Worm (Caenorhabditis elegans): ENCODE measurements around the gene aipl-1.

aipl-1 gene

ce11 chrV:15085335-15085800 lies 51.2 kb downstream of the aipl-1 start, which contains the start of the genes ahsa-1 and C01G10.7 (continued):
- TF ChIP-seq nhr-71 (tag; optimal IDR thresholded peaks at IDR 0.05), result peak; percentile 96
- TF ChIP-seq nhr-77 (tag; optimal IDR thresholded peaks at IDR 0.05), result peak; percentile 80
- TF ChIP-seq grh-1 (GFP tag; IDR thresholded peaks at IDR 0.05), result peak; percentile 74
- peak; percentile 36 for TF ChIP-seq aha-1 (tag; optimal IDR thresholded peaks at IDR 0.05)
- TF ChIP-seq ceh-88 (GFP tag; IDR thresholded peaks at IDR 0.05), result peak; percentile 53; the same call in 1 of the 2 replicates
- TF ChIP-seq C04F5.9 (tag; optimal IDR thresholded peaks at IDR 0.05), result peak; percentile 88
- peak; percentile 38 for TF ChIP-seq aly-2 (tag; optimal IDR thresholded peaks at IDR 0.05)
- TF ChIP-seq zag-1 (tag; optimal IDR thresholded peaks at IDR 0.05), result peak; percentile 54
- no peak for TF ChIP-seq pag-3 (tag; optimal IDR thresholded peaks at IDR 0.05; ENCODE audit: borderline replicate concordance, insufficient read depth)
- TF ChIP-seq unc-62 (GFP tag; optimal IDR thresholded peaks at IDR 0.05), result no peak
- TF ChIP-seq hlh-4 (tag; optimal IDR thresholded peaks at IDR 0.05), result peak; percentile 34
- no peak for TF ChIP-seq egl-27 (tag; optimal IDR thresholded peaks at IDR 0.05)
- peak; percentile 34 for TF ChIP-seq ztf-4 (tag; optimal IDR thresholded peaks at IDR 0.05)
- peak; percentile 95 for TF ChIP-seq nhr-90 (tag; optimal IDR thresholded peaks at IDR 0.05; ENCODE audit: poor library complexity)
- peak; percentile 93 for TF ChIP-seq C16A3.4 (tag; optimal IDR thresholded peaks at IDR 0.05)
- peak; percentile 69 for TF ChIP-seq Y116A8C.19 (tag; optimal IDR thresholded peaks at IDR 0.05; ENCODE audit: borderline replicate concordance)
- peak; percentile 99 for TF ChIP-seq rnt-1 (tag; optimal IDR thresholded peaks at IDR 0.05)
- peak; percentile 75 for TF ChIP-seq lin-39 (tag; optimal IDR thresholded peaks at IDR 0.05)
- peak in 1 of 2 experiments; percentile 66 for TF ChIP-seq mdl-1 (tag; optimal IDR thresholded peaks at IDR 0.05)
- peak; percentile 73 for TF ChIP-seq mab-9 (GFP tag; IDR thresholded peaks at IDR 0.05)
- TF ChIP-seq unc-98 (GFP tag; IDR thresholded peaks at IDR 0.05), result peak; percentile 87
- TF ChIP-seq fkh-10 (GFP tag; optimal IDR thresholded peaks at IDR 0.05), result peak; percentile 56
- TF ChIP-seq lir-3 (tag; optimal IDR thresholded peaks at IDR 0.05; ENCODE audit: poor library complexity), result peak; percentile 97
- TF ChIP-seq fkh-8 (tag; optimal IDR thresholded peaks at IDR 0.05), result peak; percentile 92
- TF ChIP-seq ceh-8 (GFP tag; optimal IDR thresholded peaks at IDR 0.05), result peak; percentile 58
- peak; percentile 77 for TF ChIP-seq nhr-237 (tag; optimal IDR thresholded peaks at IDR 0.05)
- TF ChIP-seq ets-5 (GFP tag; IDR thresholded peaks at IDR 0.05), result no peak
- no peak for TF ChIP-seq nhr-76 (tag; optimal IDR thresholded peaks at IDR 0.05)
- peak in 1 of 2 experiments; percentile 94 for TF ChIP-seq ztf-11 (tag; optimal IDR thresholded peaks at IDR 0.05)
- TF ChIP-seq mep-1 (tag; optimal IDR thresholded peaks at IDR 0.05), result peak; percentile 96
- peak; percentile 94 for TF ChIP-seq tbx-2 (tag; optimal IDR thresholded peaks at IDR 0.05)
- TF ChIP-seq lin-35 (GFP tag; optimal IDR thresholded peaks at IDR 0.05), result peak; percentile 85 to 86
- no peak for TF ChIP-seq ces-1 (GFP tag; optimal IDR thresholded peaks at IDR 0.05)
- peak; percentile 99 for TF ChIP-seq lin-15B (tag; optimal IDR thresholded peaks at IDR 0.05)
- peak; percentile 88 for TF ChIP-seq lin-13 (GFP tag; optimal IDR thresholded peaks at IDR 0.05)
- no peak for TF ChIP-seq unc-30 (tag; optimal IDR thresholded peaks at IDR 0.05)
- no peak for TF ChIP-seq efl-3 (GFP tag; optimal IDR thresholded peaks at IDR 0.05)
- peak; percentile 89 to 93 for TF ChIP-seq lsy-2 (tag; optimal IDR thresholded peaks at IDR 0.05)
- peak; percentile 91 for TF ChIP-seq sox-4 (tag; optimal IDR thresholded peaks at IDR 0.05)
- TF ChIP-seq snu-23 (GFP tag; optimal IDR thresholded peaks at IDR 0.05), result peak; percentile 95
- no peak for TF ChIP-seq pqm-1 (tag; optimal IDR thresholded peaks at IDR 0.05)
- no peak for TF ChIP-seq alr-1 (tag; optimal IDR thresholded peaks at IDR 0.05; ENCODE audit: borderline replicate concordance)
- TF ChIP-seq lin-14 (GFP tag; optimal IDR thresholded peaks at IDR 0.05), result peak; percentile 95
- peak; percentile 92 for TF ChIP-seq ceh-90 (tag; optimal IDR thresholded peaks at IDR 0.05)
- TF ChIP-seq unc-86 (tag; optimal IDR thresholded peaks at IDR 0.05), result peak; percentile 85
- TF ChIP-seq elt-3 (tag; optimal IDR thresholded peaks at IDR 0.05), result peak in 4 of 6 experiments; percentile 67 to 90 (median 83)
- TF ChIP-seq irx-1 (tag; optimal IDR thresholded peaks at IDR 0.05), result peak; percentile 92
- TF ChIP-seq nhr-19 (GFP tag; conservative IDR thresholded peaks at IDR 0.05), result peak; percentile 87
- TF ChIP-seq nhr-20 (tag; optimal IDR thresholded peaks at IDR 0.05), result peak; percentile 92
- no peak for TF ChIP-seq C34B4.2 (tag; optimal IDR thresholded peaks at IDR 0.05)
- TF ChIP-seq xbp-1 (tag; optimal IDR thresholded peaks at IDR 0.05), result peak; percentile 87
